Worm (Caenorhabditis elegans) whole organism, midembryonic: Measurements from ENCODE around the gene oxy-4.

Experiments
- T22C8.4 ChIP-seq: fragments of 200-800 bp; sonication (Bioruptor generic); IDR thresholded peaks from 2 replicates; pipeline ENCODE4 v1.3.6; 2022; ENCODE audit warnings: missing genetic modification characterization, missing compliant biosample characterization
- cog-1 ChIP-seq: sonication (generic microtip); optimal IDR thresholded peaks from 2 replicates; lab custom pipeline; 2016; ENCODE audit warnings: missing genetic modification characterization, missing compliant biosample characterization
- flt-1 ChIP-seq: fragments of 200-800 bp; sonication (Bioruptor generic); IDR thresholded peaks from 2 replicates; pipeline ENCODE4 v1.3.6; 2022; ENCODE audit warnings: missing genetic modification characterization, missing compliant biosample characterization
- klf-2 ChIP-seq: fragments of 200-800 bp; sonication (Bioruptor generic); conservative IDR thresholded peaks from 2 replicates; pipeline ENCODE4 v1.3.6; 2022; ENCODE audit warnings: missing genetic modification reagents, missing genetic modification characterization, missing compliant biosample characterization
- tab-1 ChIP-seq: fragments of 200-800 bp; sonication (Bioruptor generic); IDR thresholded peaks from 2 replicates; pipeline ENCODE4 v1.3.6; 2022; ENCODE audit warnings: missing genetic modification characterization, missing compliant biosample characterization
- ztf-23 ChIP-seq: fragments of 200-800 bp; sonication (Bioruptor generic); IDR thresholded peaks from 2 replicates; pipeline ENCODE4 v1.3.6; 2022; ENCODE audit warnings: missing genetic modification reagents, missing genetic modification characterization, missing compliant biosample characterization

DNA sequence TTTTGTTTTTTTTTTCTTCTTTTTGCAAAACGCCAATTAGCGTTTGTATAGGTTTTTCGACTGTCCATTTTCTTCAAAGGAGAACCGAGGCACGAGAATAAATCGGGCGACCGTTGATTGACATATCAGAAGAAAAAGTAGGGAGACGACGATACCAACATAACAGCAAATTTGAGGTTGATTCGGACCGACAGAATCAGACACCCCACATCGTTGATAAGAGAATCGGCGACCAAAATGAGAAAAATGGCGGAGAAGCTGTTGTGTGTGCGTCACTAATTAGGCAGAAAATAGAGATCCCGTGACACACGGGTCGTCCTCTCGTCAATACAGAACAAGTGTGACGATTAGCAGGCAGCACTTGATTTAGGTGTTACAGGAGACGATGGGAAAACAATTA, 16.6 kb downstream of the oxy-4 start:
- TF ChIP-seq T22C8.4 (GFP tag; lab: Robert Waterston, UW) = no peak
- no peak for TF ChIP-seq tab-1 (GFP tag; lab: Robert Waterston, UW)
- no peak for TF ChIP-seq ztf-23 (GFP tag; lab: Robert Waterston, UW)
- no peak for TF ChIP-seq flt-1
- TF ChIP-seq klf-2 (GFP tag; lab: Robert Waterston, UW) = no peak
- TF ChIP-seq cog-1 (tag; lab: Kevin White, UChicago) = no peak
